Worm (Caenorhabditis elegans): ENCODE measurements around the gene F32D8.2.
A peak's percentile ranks its signal among the peaks of the same experiment; 100 is the strongest.

F32D8.2 gene

ce11 chrV:10880138-10880882, 3.3 kb upstream of the F32D8.2 start, which contains the start of gene F32D8.1:
Gene F32D8.1 (plus strand): TSS chrV:10880832.
- TF ChIP-seq ceh-82 (tag; optimal IDR thresholded peaks at IDR 0.05) = no peak
- TF ChIP-seq elt-3 (tag; optimal IDR thresholded peaks at IDR 0.05) = no peak
- TF ChIP-seq nhr-76 (tag; optimal IDR thresholded peaks at IDR 0.05) = no peak
- no peak for TF ChIP-seq ceh-16 (tag; optimal IDR thresholded peaks at IDR 0.05)
- TF ChIP-seq nfya-1 (tag; optimal IDR thresholded peaks at IDR 0.05; ENCODE audit: insufficient read depth) = no peak
- no peak for TF ChIP-seq ama-1 (optimal IDR thresholded peaks at IDR 0.05)
- no peak for TF ChIP-seq sea-2 (GFP tag; optimal IDR thresholded peaks at IDR 0.05)
- TF ChIP-seq nhr-25 (tag; optimal IDR thresholded peaks at IDR 0.05) = no peak
- no peak for TF ChIP-seq ceh-28 (tag; optimal IDR thresholded peaks at IDR 0.05)
- no peak for TF ChIP-seq pqm-1 (tag; optimal IDR thresholded peaks at IDR 0.05)
- TF ChIP-seq tbx-2 (tag; optimal IDR thresholded peaks at IDR 0.05) = no peak
- no peak for TF ChIP-seq nhr-43 (tag; optimal IDR thresholded peaks at IDR 0.05; ENCODE audit: poor library complexity, severe bottlenecking)
- TF ChIP-seq fos-1 (tag; optimal IDR thresholded peaks at IDR 0.05) = no peak
- TF ChIP-seq daf-12 (tag; optimal IDR thresholded peaks at IDR 0.05) = no peak
- no peak for TF ChIP-seq ZK546.5 (tag; optimal IDR thresholded peaks at IDR 0.05)
- TF ChIP-seq aly-2 (tag; optimal IDR thresholded peaks at IDR 0.05) = no peak
- no peak for TF ChIP-seq nhr-77 (tag; optimal IDR thresholded peaks at IDR 0.05)
- TF ChIP-seq hmg-11 (tag; optimal IDR thresholded peaks at IDR 0.05) = no peak
- no peak for TF ChIP-seq egl-27 (tag; optimal IDR thresholded peaks at IDR 0.05)
- no peak for TF ChIP-seq R02D3.7 (tag; optimal IDR thresholded peaks at IDR 0.05)

- no peak for TF ChIP-seq nhr-237 (tag; optimal IDR thresholded peaks at IDR 0.05)
- TF ChIP-seq nhr-43 (tag; optimal IDR thresholded peaks at IDR 0.05; ENCODE audit: poor library complexity, severe bottlenecking) = peak; percentile 35
- peak; percentile 55 for TF ChIP-seq nhr-25 (tag; optimal IDR thresholded peaks at IDR 0.05)
- TF ChIP-seq ceh-9 (tag; optimal IDR thresholded peaks at IDR 0.05) = no peak
- TF ChIP-seq elt-3 (tag; optimal IDR thresholded peaks at IDR 0.05) = peak in 1 of 3 experiments; percentile 19
- peak; percentile 3 for TF ChIP-seq nhr-23 (tag; optimal IDR thresholded peaks at IDR 0.05)
- no peak for TF ChIP-seq ama-1 (optimal IDR thresholded peaks at IDR 0.05)
- no peak for TF ChIP-seq ceh-82 (tag; optimal IDR thresholded peaks at IDR 0.05)
- TF ChIP-seq skn-1 (tag; optimal IDR thresholded peaks at IDR 0.05) = no peak
- no peak for TF ChIP-seq lin-15B (tag; optimal IDR thresholded peaks at IDR 0.05)
- no peak for TF ChIP-seq jun-1 (tag; optimal IDR thresholded peaks at IDR 0.05)
Observed at ce11 chrV:10886405-10886887, 2.9 kb downstream of the F32D8.2 start, which contains the start of gene F32D8.3. Gene F32D8.3 (plus strand): TSS chrV:10886837.

ce11 chrV:10887564-10887963, 4.0 kb downstream of the F32D8.2 start:
- TF ChIP-seq daf-12 (tag; optimal IDR thresholded peaks at IDR 0.05) (no peak), pha-4 (tag; optimal IDR thresholded peaks at IDR 0.05) (no peak), ama-1 (optimal IDR thresholded peaks at IDR 0.05) (peak; percentile 69), aly-2 (tag; optimal IDR thresholded peaks at IDR 0.05) (no peak), lin-15B (tag; optimal IDR thresholded peaks at IDR 0.05) (no peak), unc-62 (GFP tag; optimal IDR thresholded peaks at IDR 0.05) (no peak), nhr-43 (tag; optimal IDR thresholded peaks at IDR 0.05; ENCODE audit: poor library complexity, severe bottlenecking) (peak; percentile 52), nfya-1 (tag; optimal IDR thresholded peaks at IDR 0.05; ENCODE audit: insufficient read depth) (no peak), zag-1 (tag; optimal IDR thresholded peaks at IDR 0.05) (no peak), ztf-4 (tag; optimal IDR thresholded peaks at IDR 0.05) (no peak), nhr-77 (tag; optimal IDR thresholded peaks at IDR 0.05) (no peak), elt-3 (tag; optimal IDR thresholded peaks at IDR 0.05) (no peak), ZK546.5 (tag; optimal IDR thresholded peaks at IDR 0.05) (no peak)

ce11 chrV:10888153-10888552, 4.6 kb downstream of the F32D8.2 start:
- TF ChIP-seq nhr-43 (tag; optimal IDR thresholded peaks at IDR 0.05; ENCODE audit: poor library complexity, severe bottlenecking) (peak; percentile 23), fkh-2 (tag; optimal IDR thresholded peaks at IDR 0.05) (no peak), ama-1 (optimal IDR thresholded peaks at IDR 0.05) (no peak), pha-4 (tag; optimal IDR thresholded peaks at IDR 0.05) (no peak), nhr-12 (tag; optimal IDR thresholded peaks at IDR 0.05) (no peak)

DNA sequence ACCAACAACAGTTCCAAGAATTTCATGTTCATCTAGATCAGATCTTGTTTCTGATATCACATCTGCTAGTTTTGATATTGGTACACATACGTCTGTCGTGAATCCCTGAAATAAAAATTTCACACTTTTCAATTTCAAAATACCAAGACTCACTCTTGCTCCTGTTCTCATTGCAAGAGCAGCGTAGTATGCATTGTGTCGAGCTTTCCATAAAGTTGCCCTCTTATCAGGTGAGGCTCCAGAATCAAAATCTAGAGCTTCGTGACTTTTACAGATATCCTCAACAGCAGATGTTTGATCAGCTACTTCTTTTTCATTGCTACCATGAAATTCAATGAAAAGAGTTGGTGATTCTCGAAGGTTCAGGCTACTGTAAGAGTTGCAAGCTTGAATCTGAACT, 5.5 kb downstream of the F32D8.2 start, which contains the start of gene F32D8.11:
Gene F32D8.11 (minus strand): TSS at position 101 of the 400 bp plus-strand sequence.
- TF ChIP-seq snpc-4 (tag; optimal IDR thresholded peaks at IDR 0.05) (no peak), eor-1 (tag; optimal IDR thresholded peaks at IDR 0.05) (no peak), nhr-77 (tag; optimal IDR thresholded peaks at IDR 0.05) (no peak), hmg-11 (tag; optimal IDR thresholded peaks at IDR 0.05) (no peak), elt-3 (tag; optimal IDR thresholded peaks at IDR 0.05) (no peak), elt-2 (tag; optimal IDR thresholded peaks at IDR 0.05) (no peak), tbx-2 (tag; optimal IDR thresholded peaks at IDR 0.05) (no peak), nhr-237 (tag; optimal IDR thresholded peaks at IDR 0.05) (no peak)
